Fruit fly (Drosophila melanogaster): ENCODE measurements around the gene CG44869.

The CG44869 gene

dm6 chr2L:15401860-15402259 is 16.3 kb downstream of the CG44869 start:
- TF ChIP-seq ttk (optimal IDR thresholded peaks at IDR 0.05): no peak
- no peak for TF ChIP-seq Sin3A (optimal IDR thresholded peaks at IDR 0.05)
- TF ChIP-seq psq (optimal IDR thresholded peaks at IDR 0.05): no peak
- no peak for TF ChIP-seq h (optimal IDR thresholded peaks at IDR 0.05)
- no peak for TF ChIP-seq Myc (optimal IDR thresholded peaks at IDR 0.05)
- no peak for TF ChIP-seq insv (optimal IDR thresholded peaks at IDR 0.05)

dm6 chr2L:15400306-15400851 is 17.8 kb downstream of the CG44869 start:
- no peak for TF ChIP-seq h (optimal IDR thresholded peaks at IDR 0.05)
- no peak for TF ChIP-seq insv (optimal IDR thresholded peaks at IDR 0.05)
- no peak for TF ChIP-seq Myc (optimal IDR thresholded peaks at IDR 0.05)
- no peak for TF ChIP-seq psq (optimal IDR thresholded peaks at IDR 0.05)
- no peak for TF ChIP-seq Sin3A (optimal IDR thresholded peaks at IDR 0.05)
- TF ChIP-seq ttk (optimal IDR thresholded peaks at IDR 0.05): no peak

DNA sequence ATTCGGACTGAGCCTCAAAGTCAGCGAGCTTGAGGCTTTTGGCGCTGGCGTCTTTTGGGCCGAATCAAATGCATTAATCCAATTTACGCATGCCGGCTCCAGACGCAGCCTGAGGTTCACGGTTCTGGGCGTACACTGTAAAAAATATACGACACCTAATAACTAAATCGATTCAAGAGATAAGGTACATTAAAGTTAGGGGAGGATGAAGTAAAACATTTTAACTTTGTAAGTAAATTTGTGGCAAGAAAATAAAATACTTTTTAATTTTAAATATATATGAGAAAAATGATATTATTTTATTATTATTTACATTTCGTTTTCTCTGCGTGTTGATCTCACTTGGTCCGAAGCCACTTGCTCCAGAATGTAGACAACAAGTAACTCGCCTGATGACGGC is 21.4 kb downstream of the CG44869 start:
- TF ChIP-seq ttk (optimal IDR thresholded peaks at IDR 0.05) (no peak), psq (optimal IDR thresholded peaks at IDR 0.05) (no peak), Myc (optimal IDR thresholded peaks at IDR 0.05) (no peak), insv (optimal IDR thresholded peaks at IDR 0.05) (no peak), h (optimal IDR thresholded peaks at IDR 0.05) (no peak), Sin3A (optimal IDR thresholded peaks at IDR 0.05) (no peak)

dm6 chr2L:15392371-15392770 is 25.8 kb downstream of the CG44869 start:
- TF ChIP-seq psq (optimal IDR thresholded peaks at IDR 0.05) (no peak), insv (optimal IDR thresholded peaks at IDR 0.05) (no peak), Sin3A (optimal IDR thresholded peaks at IDR 0.05) (no peak), Myc (optimal IDR thresholded peaks at IDR 0.05) (no peak), h (optimal IDR thresholded peaks at IDR 0.05) (no peak), ttk (optimal IDR thresholded peaks at IDR 0.05) (no peak)

DNA sequence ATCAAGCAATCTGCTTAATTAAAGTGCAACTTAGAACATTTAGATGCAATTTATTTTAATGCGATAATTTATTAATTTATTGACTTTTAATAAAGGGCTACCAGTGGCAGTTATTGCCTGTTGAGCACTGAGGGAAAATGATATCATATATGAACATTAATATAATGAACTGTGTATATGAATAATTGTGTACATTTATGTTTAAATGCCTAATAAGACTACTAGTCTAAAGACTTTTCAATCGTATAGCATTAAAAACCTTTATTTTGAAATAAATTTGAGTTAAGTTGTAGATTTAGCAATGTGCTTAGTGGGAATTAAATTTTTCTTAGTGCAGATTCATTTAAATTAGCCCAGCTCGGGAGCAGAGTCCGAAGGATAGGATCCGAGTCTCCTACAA is 27.7 kb downstream of the CG44869 start:
- TF ChIP-seq Myc (optimal IDR thresholded peaks at IDR 0.05): no peak
- TF ChIP-seq psq (optimal IDR thresholded peaks at IDR 0.05): no peak

DNA sequence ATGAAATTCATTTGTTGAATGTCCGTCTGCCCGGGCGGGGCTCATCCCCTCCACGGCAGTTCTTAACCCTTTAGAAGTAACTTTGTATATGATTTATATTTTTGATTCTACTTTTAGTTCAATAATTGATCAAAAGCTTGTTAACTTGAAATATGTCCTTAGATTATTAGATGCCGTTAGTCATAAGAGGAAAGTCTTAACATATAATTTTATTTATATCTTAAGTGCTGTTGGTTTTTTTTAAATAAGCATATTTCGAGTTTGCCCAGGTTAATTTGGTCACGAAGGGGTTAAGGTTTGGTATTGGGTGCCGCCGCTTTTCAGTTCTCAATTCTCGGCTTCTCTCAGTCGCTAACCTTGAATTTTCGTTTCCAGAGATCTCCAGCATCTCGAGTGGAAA is 29.2 kb downstream of the CG44869 start:
- no peak for TF ChIP-seq insv (optimal IDR thresholded peaks at IDR 0.05)
- TF ChIP-seq ttk (optimal IDR thresholded peaks at IDR 0.05): no peak
- no peak for TF ChIP-seq psq (optimal IDR thresholded peaks at IDR 0.05)
- no peak for TF ChIP-seq Sin3A (optimal IDR thresholded peaks at IDR 0.05)
- no peak for TF ChIP-seq Myc (optimal IDR thresholded peaks at IDR 0.05)
- TF ChIP-seq h (optimal IDR thresholded peaks at IDR 0.05): no peak

DNA sequence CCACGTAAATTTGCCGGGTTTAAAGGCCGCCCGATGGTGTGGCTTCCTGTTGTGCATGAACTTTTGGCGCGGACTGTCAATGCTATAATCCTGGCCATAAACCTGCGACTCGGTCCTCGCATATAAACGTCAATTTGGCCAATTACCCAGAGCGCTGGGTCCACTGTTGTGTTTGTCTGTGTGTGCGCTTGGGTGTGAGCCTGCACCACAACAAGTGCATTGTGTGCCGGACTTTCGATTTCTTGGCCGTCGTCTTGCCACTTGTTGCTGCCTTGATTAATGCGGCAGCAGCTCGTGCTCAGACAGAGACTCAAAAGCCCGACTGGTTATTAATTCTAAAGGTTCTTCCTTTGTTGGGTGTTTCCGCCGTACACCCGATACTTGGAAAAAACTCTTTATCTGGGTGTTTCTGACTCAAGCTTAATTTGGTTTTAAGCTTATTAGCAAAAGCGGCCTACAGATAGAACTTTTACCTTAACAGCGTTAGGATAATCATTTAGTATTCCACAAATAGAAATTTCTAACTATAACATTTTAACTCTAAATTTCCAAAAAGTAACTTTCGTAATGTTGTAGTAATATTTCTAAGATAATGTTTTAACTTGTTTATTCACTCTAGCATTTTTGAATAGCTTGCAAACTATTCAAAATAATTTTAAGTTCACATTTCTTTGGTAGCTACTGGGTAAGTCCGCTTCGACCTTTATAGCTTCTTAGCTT is 30.1 kb downstream of the CG44869 start:
- TF ChIP-seq Myc (optimal IDR thresholded peaks at IDR 0.05) (no peak), insv (optimal IDR thresholded peaks at IDR 0.05) (no peak), psq (optimal IDR thresholded peaks at IDR 0.05) (no peak), ttk (optimal IDR thresholded peaks at IDR 0.05) (no peak), Sin3A (optimal IDR thresholded peaks at IDR 0.05) (no peak), h (optimal IDR thresholded peaks at IDR 0.05) (no peak)

- TF ChIP-seq ttk (optimal IDR thresholded peaks at IDR 0.05): no peak
- TF ChIP-seq Sin3A (optimal IDR thresholded peaks at IDR 0.05): no peak
- TF ChIP-seq h (optimal IDR thresholded peaks at IDR 0.05): no peak
- TF ChIP-seq psq (optimal IDR thresholded peaks at IDR 0.05): no peak
- no peak for TF ChIP-seq Myc (optimal IDR thresholded peaks at IDR 0.05)
Measured at dm6 chr2L:15386749-15387148, 31.4 kb downstream of the CG44869 start.

DNA sequence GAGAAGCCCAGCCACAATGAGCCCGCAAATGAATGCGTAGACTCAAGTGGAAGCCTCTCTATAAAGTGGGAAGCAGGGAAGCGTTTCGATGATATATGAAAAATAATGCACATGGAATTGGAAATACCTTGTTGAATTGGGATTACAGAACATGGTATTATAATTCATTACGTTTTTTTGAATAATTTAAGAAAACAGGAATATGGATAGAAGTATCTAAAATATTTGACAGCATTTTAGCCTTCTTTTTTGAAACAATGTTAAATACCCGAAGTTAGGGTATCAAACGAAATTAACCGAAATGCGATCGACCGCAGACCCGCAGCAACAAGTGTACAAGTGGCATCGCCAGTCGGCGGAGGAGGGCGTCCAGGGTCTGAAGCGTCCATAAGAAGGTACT is 32.1 kb downstream of the CG44869 start:
- TF ChIP-seq psq (optimal IDR thresholded peaks at IDR 0.05) (no peak), ttk (optimal IDR thresholded peaks at IDR 0.05) (no peak), h (optimal IDR thresholded peaks at IDR 0.05) (no peak), insv (optimal IDR thresholded peaks at IDR 0.05) (no peak), Myc (optimal IDR thresholded peaks at IDR 0.05) (no peak), Sin3A (optimal IDR thresholded peaks at IDR 0.05) (no peak)

DNA sequence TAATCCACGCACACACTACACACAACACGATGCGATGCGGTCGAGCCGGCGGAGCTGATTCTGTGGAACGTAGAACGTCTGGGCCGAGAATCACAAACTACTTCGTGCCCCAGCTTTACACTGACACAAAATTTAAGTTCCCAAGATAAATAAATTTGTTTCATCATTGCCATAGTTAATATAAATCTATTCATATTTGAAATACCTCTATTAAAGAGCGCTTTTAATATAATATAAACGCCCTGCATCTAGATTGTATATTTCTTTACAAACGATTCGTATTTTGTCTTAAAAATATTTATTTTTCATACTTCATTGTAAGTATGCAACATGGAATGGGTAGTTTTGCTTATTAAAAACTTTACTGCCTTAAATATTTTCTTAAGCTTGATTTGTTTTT is 32.8 kb downstream of the CG44869 start:
- TF ChIP-seq Myc (optimal IDR thresholded peaks at IDR 0.05): no peak
- no peak for TF ChIP-seq insv (optimal IDR thresholded peaks at IDR 0.05)
- no peak for TF ChIP-seq ttk (optimal IDR thresholded peaks at IDR 0.05)
- TF ChIP-seq h (optimal IDR thresholded peaks at IDR 0.05): no peak
- no peak for TF ChIP-seq psq (optimal IDR thresholded peaks at IDR 0.05)
- TF ChIP-seq Sin3A (optimal IDR thresholded peaks at IDR 0.05): no peak

DNA sequence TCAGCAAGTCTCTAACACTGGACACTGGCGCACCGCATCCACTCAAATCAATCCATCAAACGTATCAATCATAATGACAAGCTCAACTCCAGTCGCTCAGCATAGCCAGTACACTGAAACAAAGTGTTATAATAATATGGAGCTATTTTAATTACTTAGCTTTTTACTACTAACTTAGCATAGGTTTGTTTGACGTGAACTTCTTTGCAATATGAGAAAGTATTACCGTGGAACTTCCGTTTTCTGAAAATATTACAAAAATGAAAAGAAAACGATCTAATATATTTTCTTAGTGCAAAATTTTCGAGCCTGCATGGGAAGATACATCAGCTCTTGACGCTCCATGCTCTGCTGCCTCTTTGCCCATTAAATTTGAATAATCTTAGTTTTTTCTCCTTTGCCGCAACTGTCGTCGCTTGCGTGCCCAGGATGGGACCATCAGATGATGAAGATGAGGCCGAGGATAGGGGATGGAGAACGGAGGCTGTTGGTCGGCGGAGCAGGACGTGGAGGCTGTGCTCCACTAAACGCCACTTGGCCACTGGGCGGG is 35.1 kb downstream of the CG44869 start:
- TF ChIP-seq Sin3A (optimal IDR thresholded peaks at IDR 0.05) (no peak), insv (optimal IDR thresholded peaks at IDR 0.05) (no peak), ttk (optimal IDR thresholded peaks at IDR 0.05) (no peak), h (optimal IDR thresholded peaks at IDR 0.05) (no peak), Myc (optimal IDR thresholded peaks at IDR 0.05) (no peak), psq (optimal IDR thresholded peaks at IDR 0.05) (no peak)

- TF ChIP-seq Myc (optimal IDR thresholded peaks at IDR 0.05) (no peak), insv (optimal IDR thresholded peaks at IDR 0.05) (no peak), ttk (optimal IDR thresholded peaks at IDR 0.05) (no peak), h (optimal IDR thresholded peaks at IDR 0.05) (no peak), psq (optimal IDR thresholded peaks at IDR 0.05) (no peak), Sin3A (optimal IDR thresholded peaks at IDR 0.05) (no peak)
Measured at dm6 chr2L:15371939-15372338, 46.2 kb downstream of the CG44869 start.

DNA sequence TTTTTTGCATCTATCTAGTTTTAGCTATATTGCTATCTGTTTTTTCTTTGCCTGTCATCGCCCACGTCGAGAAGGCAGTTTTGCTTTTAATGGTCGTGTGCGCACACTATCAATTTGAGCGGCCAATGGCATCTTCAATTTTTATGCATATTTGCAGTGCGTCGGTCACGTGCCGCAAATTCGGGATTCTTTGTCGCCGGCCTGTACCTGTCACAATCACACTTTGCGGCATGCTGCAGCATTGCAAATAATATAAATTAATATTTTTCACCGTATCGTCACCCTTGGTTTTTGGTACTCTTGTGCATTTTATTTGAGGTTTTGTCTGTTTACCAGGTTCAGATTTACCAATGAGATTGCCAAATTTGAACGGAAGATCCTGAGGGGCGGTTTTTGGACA is 46.9 kb downstream of the CG44869 start:
- TF ChIP-seq psq (optimal IDR thresholded peaks at IDR 0.05): no peak
